Fruit fly (Drosophila melanogaster) whole organism, embryonic: ENCODE results near the gene Cdc42.

ENCODE experiments used
- CG1024 ChIP-seq: fragments of 200-800 bp; sonication (Bioruptor generic); IDR thresholded peaks from 2 replicates; pipeline ENCODE4 v1.3.6; 2022; ENCODE audit warnings: missing biosample characterization, missing genetic modification characterization
- CG10462 ChIP-seq: fragments of 200-800 bp; sonication (Bioruptor generic); optimal IDR thresholded peaks from 2 replicates; lab custom pipeline; 2016; ENCODE audit warnings: missing biosample characterization, missing genetic modification characterization
- CG11560 ChIP-seq: fragments of 200-800 bp; sonication (Bioruptor generic); IDR thresholded peaks from 3 replicates; pipeline ENCODE4 v1.3.6; 2022; ENCODE audit warnings: missing biosample characterization, missing genetic modification characterization
- CG13296 ChIP-seq: fragments of 200-800 bp; sonication (Bioruptor generic); optimal IDR thresholded peaks from 3 replicates; lab custom pipeline; 2018; ENCODE audit warnings: missing biosample characterization, mild to moderate bottlenecking, missing genetic modification characterization
- CG14710 ChIP-seq: fragments of 200-800 bp; sonication (Bioruptor generic); optimal IDR thresholded peaks from 3 replicates; lab custom pipeline; 2019; ENCODE audit warnings: missing biosample characterization, mild to moderate bottlenecking, missing genetic modification characterization, moderate library complexity
- CG14860 ChIP-seq: fragments of 200-800 bp; sonication (Bioruptor generic); IDR thresholded peaks from 3 replicates; pipeline ENCODE4 v1.3.6; 2022; ENCODE audit warnings: missing biosample characterization, missing genetic modification characterization; ENCODE audit not compliant: partially characterized antibody
- CG16779 ChIP-seq: fragments of 200-800 bp; sonication (Bioruptor generic); IDR thresholded peaks from 2 replicates; pipeline ENCODE4 v1.3.6; 2022; ENCODE audit warnings: missing biosample characterization, missing genetic modification characterization
- CG17361 ChIP-seq: fragments of 200-800 bp; sonication (Bioruptor generic); IDR thresholded peaks from 3 replicates; pipeline ENCODE4 v1.3.6; 2022; ENCODE audit warnings: missing biosample characterization, missing genetic modification characterization
- CG18764 ChIP-seq: fragments of 200-800 bp; sonication (Bioruptor generic); optimal IDR thresholded peaks from 3 replicates; lab custom pipeline; 2016; ENCODE audit warnings: missing biosample characterization, missing genetic modification characterization
- CG4424 ChIP-seq: fragments of 200-800 bp; sonication (Bioruptor generic); optimal IDR thresholded peaks from 3 replicates; lab custom pipeline; 2016; ENCODE audit warnings: missing biosample characterization, missing genetic modification characterization
- CG4617 ChIP-seq: fragments of 200-800 bp; sonication (Bioruptor generic); optimal IDR thresholded peaks from 3 replicates; lab custom pipeline; 2016; ENCODE audit warnings: missing biosample characterization, missing genetic modification characterization, borderline replicate concordance
- CG5245 ChIP-seq: fragments of 200-800 bp; sonication (Bioruptor generic); optimal IDR thresholded peaks from 3 replicates; lab custom pipeline; 2016; ENCODE audit warnings: missing biosample characterization, missing genetic modification characterization
- CG6254 ChIP-seq: fragments of 200-800 bp; sonication (Bioruptor generic); optimal IDR thresholded peaks from 3 replicates; lab custom pipeline; 2017; ENCODE audit warnings: mild to moderate bottlenecking, missing biosample characterization, missing genetic modification reagents, missing genetic modification characterization
- CG7745 ChIP-seq: fragments of 200-800 bp; sonication (Bioruptor generic); optimal IDR thresholded peaks from 2 replicates; lab custom pipeline; 2018; ENCODE audit warnings: missing biosample characterization, mild to moderate bottlenecking, missing genetic modification characterization, moderate library complexity
- CG8359 ChIP-seq: fragments of 200-800 bp; sonication (Bioruptor generic); optimal IDR thresholded peaks from 2 replicates; lab custom pipeline; 2017; ENCODE audit warnings: missing biosample characterization, mild to moderate bottlenecking, missing genetic modification characterization, borderline replicate concordance
- CoRest ChIP-seq: fragments of 200-800 bp; sonication (Bioruptor generic); optimal IDR thresholded peaks from 3 replicates; lab custom pipeline; 2018; ENCODE audit warnings: missing biosample characterization, mild to moderate bottlenecking, missing genetic modification characterization, moderate library complexity
- Dref ChIP-seq: fragments of 200-800 bp; sonication (Bioruptor generic); IDR thresholded peaks from 2 replicates; pipeline ENCODE4 v1.3.6; 2022; ENCODE audit warnings: missing biosample characterization, missing genetic modification characterization
- Fer2 ChIP-seq: fragments of 200-800 bp; sonication (Bioruptor generic); optimal IDR thresholded peaks from 2 replicates; lab custom pipeline; 2018; ENCODE audit warnings: missing biosample characterization, mild to moderate bottlenecking, missing genetic modification characterization, moderate library complexity
- HLH4C ChIP-seq: fragments of 200-800 bp; sonication (Bioruptor generic); IDR thresholded peaks from 3 replicates; pipeline ENCODE4 v1.3.6; 2022; ENCODE audit warnings: missing biosample characterization, missing genetic modification characterization; ENCODE audit not compliant: partially characterized antibody
- HLH54F ChIP-seq: fragments of 200-800 bp; sonication (Bioruptor generic); optimal IDR thresholded peaks from 3 replicates; lab custom pipeline; 2016; ENCODE audit warnings: missing biosample characterization, missing genetic modification characterization
- HLHmδ ChIP-seq: fragments of 200-800 bp; sonication (Bioruptor generic); optimal IDR thresholded peaks from 2 replicates; lab custom pipeline; 2018; ENCODE audit warnings: missing biosample characterization, mild to moderate bottlenecking, missing genetic modification characterization, moderate library complexity
- Hsf ChIP-seq: fragments of 200-800 bp; sonication (Bioruptor generic); optimal IDR thresholded peaks from 3 replicates; lab custom pipeline; 2016; ENCODE audit warnings: missing biosample characterization, missing genetic modification characterization
- MBD-R2 ChIP-seq: fragments of 200-800 bp; sonication (Bioruptor generic); IDR thresholded peaks from 2 replicates; pipeline ENCODE4 v1.3.6; 2022; ENCODE audit warnings: missing biosample characterization, missing genetic modification characterization
- MTF-1 ChIP-seq: fragments of 200-800 bp; sonication (Bioruptor generic); optimal IDR thresholded peaks from 2 replicates; lab custom pipeline; 2018; ENCODE audit warnings: missing biosample characterization, mild to moderate bottlenecking, missing genetic modification characterization, borderline replicate concordance
- Max ChIP-seq: fragments of 200-800 bp; sonication (Bioruptor generic); optimal IDR thresholded peaks from 2 replicates; lab custom pipeline; 2016; ENCODE audit warnings: missing biosample characterization, mild to moderate bottlenecking, missing genetic modification characterization
- Meics ChIP-seq: fragments of 200-800 bp; sonication (Bioruptor generic); optimal IDR thresholded peaks from 2 replicates; lab custom pipeline; 2017; ENCODE audit warnings: missing biosample characterization, mild to moderate bottlenecking, missing genetic modification characterization
- Myb ChIP-seq: fragments of 200-800 bp; sonication (Bioruptor generic); optimal IDR thresholded peaks from 2 replicates; lab custom pipeline; 2016; ENCODE audit warnings: missing biosample characterization, missing genetic modification characterization
- Scr ChIP-seq: fragments of 200-800 bp; sonication (Bioruptor generic); IDR thresholded peaks from 2 replicates; pipeline ENCODE4 v1.3.6; 2022; ENCODE audit warnings: missing biosample characterization, missing genetic modification characterization; ENCODE audit not compliant: partially characterized antibody
- Six4 ChIP-seq: fragments of 200-800 bp; sonication (Bioruptor generic); optimal IDR thresholded peaks from 2 replicates; lab custom pipeline; 2016; ENCODE audit warnings: missing biosample characterization, missing genetic modification characterization
- Sry-δ ChIP-seq: fragments of 200-800 bp; sonication (Bioruptor generic); optimal IDR thresholded peaks from 2 replicates; lab custom pipeline; 2016; ENCODE audit warnings: missing biosample characterization, missing genetic modification characterization
- Stat92E ChIP-seq, 3 experiments: fragments of >200 bp in 2 of 3; fragments of 200-800 bp in 1 of 3; sonication (Bioruptor generic) in 1 of 3; optimal IDR thresholded peaks; 2 replicates each; lab custom pipeline; 2017 to 2019; ENCODE audit warnings: missing biosample characterization in 3 of 3, missing genetic modification characterization in 3 of 3, mild to moderate bottlenecking in 1 of 3, moderate library complexity in 1 of 3
- YL-1 ChIP-seq: fragments of 200-800 bp; sonication (Bioruptor generic); optimal IDR thresholded peaks from 3 replicates; lab custom pipeline; 2017; ENCODE audit warnings: missing biosample characterization, mild to moderate bottlenecking, missing genetic modification characterization
- ap ChIP-seq: fragments of 200-800 bp; sonication (Bioruptor generic); IDR thresholded peaks from 2 replicates; pipeline ENCODE4 v1.3.6; 2022; ENCODE audit warnings: missing biosample characterization, missing genetic modification characterization
- cg ChIP-seq: fragments of 200-800 bp; sonication (Bioruptor generic); optimal IDR thresholded peaks from 3 replicates; lab custom pipeline; 2019; ENCODE audit warnings: missing biosample characterization, mild to moderate bottlenecking, missing genetic modification characterization, moderate library complexity
- crol ChIP-seq: fragments of 200-800 bp; sonication (Bioruptor generic); IDR thresholded peaks from 2 replicates; pipeline ENCODE4 v1.3.6; 2022; ENCODE audit warnings: missing biosample characterization, missing genetic modification characterization
- esg ChIP-seq: fragments of 200-800 bp; sonication (Bioruptor generic); conservative IDR thresholded peaks from 2 replicates; pipeline ENCODE4 v1.3.6; 2022; ENCODE audit warnings: missing biosample characterization, missing genetic modification characterization
- fd102C ChIP-seq: fragments of 200-800 bp; sonication (Bioruptor generic); optimal IDR thresholded peaks from 2 replicates; lab custom pipeline; 2018; ENCODE audit warnings: missing biosample characterization, mild to moderate bottlenecking, missing genetic modification characterization, moderate library complexity
- ftz-f1 ChIP-seq: fragments of 200-800 bp; sonication (Bioruptor generic); optimal IDR thresholded peaks from 2 replicates; lab custom pipeline; 2016; ENCODE audit warnings: missing biosample characterization, missing genetic modification characterization
- grau ChIP-seq: fragments of 200-800 bp; optimal IDR thresholded peaks from 3 replicates; lab custom pipeline; 2019; ENCODE audit warnings: missing biosample characterization, mild to moderate bottlenecking, missing genetic modification characterization, moderate library complexity
- h ChIP-seq: fragments of >200 bp; optimal IDR thresholded peaks from 2 replicates; lab custom pipeline; 2017
- jumu ChIP-seq: fragments of 200-800 bp; sonication (Bioruptor generic); optimal IDR thresholded peaks from 3 replicates; lab custom pipeline; 2016; ENCODE audit warnings: missing biosample characterization, missing genetic modification characterization
- luna ChIP-seq: fragments of 200-800 bp; sonication (Bioruptor generic); optimal IDR thresholded peaks from 2 replicates; lab custom pipeline; 2016; ENCODE audit warnings: missing biosample characterization, missing genetic modification characterization
- nau ChIP-seq: fragments of 200-800 bp; sonication (Bioruptor generic); optimal IDR thresholded peaks from 3 replicates; lab custom pipeline; 2017; ENCODE audit warnings: missing biosample characterization, mild to moderate bottlenecking, missing genetic modification characterization, missing genetic modification reagents
- oc ChIP-seq: fragments of 200-800 bp; sonication (Bioruptor generic); optimal IDR thresholded peaks from 2 replicates; lab custom pipeline; 2018; ENCODE audit warnings: missing biosample characterization, mild to moderate bottlenecking, missing genetic modification characterization, moderate library complexity
- so ChIP-seq: fragments of 200-800 bp; sonication (Bioruptor generic); IDR thresholded peaks from 3 replicates; pipeline ENCODE4 v1.3.6; 2022; ENCODE audit warnings: missing biosample characterization, missing genetic modification characterization
- tgo ChIP-seq: fragments of 200-800 bp; sonication (Bioruptor generic); IDR thresholded peaks from 3 replicates; pipeline ENCODE4 v1.3.6; 2022; ENCODE audit warnings: missing biosample characterization, missing genetic modification characterization
- vvl ChIP-seq: fragments of 200-800 bp; sonication (Bioruptor generic); IDR thresholded peaks from 2 replicates; pipeline ENCODE4 v1.3.6; 2022; ENCODE audit warnings: missing biosample characterization, missing genetic modification characterization
- zf30C ChIP-seq: fragments of 200-800 bp; sonication (Bioruptor generic); optimal IDR thresholded peaks from 3 replicates; lab custom pipeline; 2018; ENCODE audit warnings: missing biosample characterization, mild to moderate bottlenecking, missing genetic modification characterization

Gene Cdc42

dm6 chrX:19744003-19744488 lies 47.2 kb downstream of the Cdc42 start, which contains the start of the genes CG18809, COX6B, CG33932 and Rpp20 (continued):
- TF ChIP-seq oc (tag; lab: Kevin White, UChicago) = no peak
- no peak for TF ChIP-seq CG7745 (tag; lab: Kevin White, UChicago)
- peak; percentile 14 for TF ChIP-seq HLHmδ (GFP tag; lab: Kevin White, UChicago)
- TF ChIP-seq CG4424 = peak; percentile 50
- peak; percentile 78 for TF ChIP-seq jumu (GFP tag; lab: Kevin White, UChicago)
- TF ChIP-seq CG17361 (GFP tag; lab: Robert Waterston, UW) = peak; percentile 20; the same call in 1 of the 3 replicates
- TF ChIP-seq CG6254 = no peak
- no peak for TF ChIP-seq CG18764 (GFP tag; lab: Kevin White, UChicago)
- peak; percentile 78 for TF ChIP-seq Myb (GFP tag; lab: Kevin White, UChicago)
- TF ChIP-seq cg = peak; percentile 78
- peak; percentile 60; the same call in 1 of the 2 replicates for TF ChIP-seq CG16779
- TF ChIP-seq CG1024 (GFP tag; lab: Robert Waterston, UW) = peak; percentile 25; the same call in 1 of the 2 replicates
- peak; percentile 95 for TF ChIP-seq MBD-R2 (GFP tag; lab: Robert Waterston, UW)

DNA sequence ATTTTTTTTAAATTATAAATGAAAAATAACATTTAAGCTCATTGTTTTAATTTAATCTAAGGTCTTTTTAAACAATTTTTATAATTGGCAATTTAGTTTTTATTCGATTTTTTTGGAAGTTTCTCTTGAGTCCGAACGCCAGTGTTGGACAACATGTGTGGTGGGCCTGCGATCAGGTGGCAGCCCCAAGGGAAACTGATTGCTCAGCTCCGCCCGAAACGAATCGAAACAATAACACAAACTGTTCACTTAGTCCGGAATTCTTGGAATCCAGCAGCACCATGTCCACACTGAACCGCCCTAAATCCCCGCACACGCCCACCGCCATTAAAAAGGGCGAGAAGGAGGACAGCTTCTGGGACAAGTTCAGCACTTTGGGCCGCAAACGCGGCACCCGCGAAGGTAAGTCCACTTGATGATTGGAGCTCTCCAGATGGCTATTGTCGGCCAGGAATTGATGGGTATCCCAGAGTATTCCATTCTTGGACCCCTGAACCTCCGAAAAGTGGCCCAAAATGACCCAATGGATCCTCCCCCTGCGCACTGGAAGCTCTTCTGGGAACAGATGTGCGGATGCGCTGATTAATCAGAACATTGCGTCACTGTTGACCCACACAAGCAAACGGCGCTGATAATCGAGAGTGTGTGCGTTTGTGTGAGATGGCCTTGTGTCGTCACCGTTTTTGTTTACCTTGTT lies 49.2 kb downstream of the Cdc42 start, which contains the start of gene parvin:
Gene parvin (plus strand): TSS at position 134 of the 697 bp plus-strand sequence.
- TF ChIP-seq esg (no peak), HLH4C (GFP tag; lab: Robert Waterston, UW) (no peak), MTF-1 (GFP tag; lab: Kevin White, UChicago) (no peak), tgo (GFP tag; lab: Robert Waterston, UW) (no peak), ftz-f1 (peak; percentile 69), Max (GFP tag; lab: Kevin White, UChicago) (no peak), Scr (GFP tag; lab: Robert Waterston, UW) (peak; percentile 48), CG4617 (GFP tag; lab: Kevin White, UChicago) (peak; percentile 30), CG14860 (no peak), CG5245 (GFP tag; lab: Kevin White, UChicago) (no peak), CoRest (no peak), zf30C (GFP tag; lab: Kevin White, UChicago) (no peak), CG14710 (tag; lab: Kevin White, UChicago) (no peak), ap (GFP tag; lab: Robert Waterston, UW) (no peak), vvl (no peak), CG11560 (tag; lab: Robert Waterston, UW) (peak; percentile 62; the same call in 1 of the 3 replicates), Hsf (GFP tag; lab: Kevin White, UChicago) (no peak), luna (GFP tag; lab: Kevin White, UChicago) (no peak), Six4 (GFP tag; lab: Kevin White, UChicago) (no peak), crol (GFP tag; lab: Robert Waterston, UW) (no peak), h (lab: Kevin White, UChicago) (no peak), YL-1 (GFP tag; lab: Kevin White, UChicago) (peak; percentile 50), CG13296 (GFP tag; lab: Kevin White, UChicago) (no peak), fd102C (no peak), Fer2 (no peak), grau (tag; lab: Kevin White, UChicago) (no peak), nau (GFP tag; lab: Kevin White, UChicago) (no peak), Sry-δ (GFP tag; lab: Kevin White, UChicago) (peak; percentile 56), Stat92E (GFP tag; optimal IDR thresholded peaks at IDR 0.05; lab: Kevin White, UChicago) (peak in 1 of 3 experiments; percentile 33), CG10462 (GFP tag; lab: Kevin White, UChicago) (no peak), Dref (peak; percentile 45; the same call in 1 of the 2 replicates), Meics (GFP tag; lab: Kevin White, UChicago) (no peak), CG8359 (no peak), HLH54F (GFP tag; lab: Kevin White, UChicago) (no peak), so (GFP tag; lab: Robert Waterston, UW) (no peak)
